Fruit fly (Drosophila melanogaster): ENCODE data around the gene CG31404.

- TF ChIP-seq OdsH (GFP tag; optimal IDR thresholded peaks at IDR 0.05) = peak; percentile 26
- no peak for TF ChIP-seq Met (GFP tag; optimal IDR thresholded peaks at IDR 0.05)
- TF ChIP-seq Eip78C (GFP tag) = no peak
- no peak for TF ChIP-seq CG15336 (GFP tag; IDR thresholded peaks at IDR 0.05)
- no peak for TF ChIP-seq spab (GFP tag; optimal IDR thresholded peaks at IDR 0.05)
- TF ChIP-seq esn (GFP tag; optimal IDR thresholded peaks at IDR 0.05) = no peak
Measured at dm6 chr3R:19383298-19383697, 7.5 kb upstream of the CG31404 start.

Measured in whole organism, prepupa.